Worm (Caenorhabditis elegans) whole organism, midembryonic: ENCODE measurements around the gene C26B9.1.

Source experiments
- T22C8.4 ChIP-seq: fragments of 200-800 bp; sonication (Bioruptor generic); IDR thresholded peaks from 2 replicates; pipeline ENCODE4 v1.3.6; 2022; ENCODE audit warnings: missing genetic modification characterization, missing compliant biosample characterization
- cog-1 ChIP-seq: sonication (generic microtip); optimal IDR thresholded peaks from 2 replicates; lab custom pipeline; 2016; ENCODE audit warnings: missing genetic modification characterization, missing compliant biosample characterization
- flt-1 ChIP-seq: fragments of 200-800 bp; sonication (Bioruptor generic); IDR thresholded peaks from 2 replicates; pipeline ENCODE4 v1.3.6; 2022; ENCODE audit warnings: missing genetic modification characterization, missing compliant biosample characterization
- klf-2 ChIP-seq: fragments of 200-800 bp; sonication (Bioruptor generic); conservative IDR thresholded peaks from 2 replicates; pipeline ENCODE4 v1.3.6; 2022; ENCODE audit warnings: missing genetic modification reagents, missing genetic modification characterization, missing compliant biosample characterization
- med-1 ChIP-seq: sonication (generic microtip); optimal IDR thresholded peaks from 2 replicates; lab custom pipeline; 2017; ENCODE audit warnings: missing genetic modification characterization, mild to moderate bottlenecking, missing compliant biosample characterization, antibody characterized with exemption, missing genetic modification reagents; ENCODE audit not compliant: insufficient read depth
- ref-1 ChIP-seq: fragments of 200-800 bp; sonication (Bioruptor generic); conservative IDR thresholded peaks from 2 replicates; pipeline ENCODE4 v1.3.6; 2022; ENCODE audit warnings: missing genetic modification reagents, missing genetic modification characterization, missing compliant biosample characterization
- tab-1 ChIP-seq: fragments of 200-800 bp; sonication (Bioruptor generic); IDR thresholded peaks from 2 replicates; pipeline ENCODE4 v1.3.6; 2022; ENCODE audit warnings: missing genetic modification characterization, missing compliant biosample characterization
- ztf-23 ChIP-seq: fragments of 200-800 bp; sonication (Bioruptor generic); IDR thresholded peaks from 2 replicates; pipeline ENCODE4 v1.3.6; 2022; ENCODE audit warnings: missing genetic modification reagents, missing genetic modification characterization, missing compliant biosample characterization
- ztf-29 ChIP-seq: fragments of 200-800 bp; sonication (Bioruptor generic); IDR thresholded peaks from 2 replicates; pipeline ENCODE4 v1.3.6; 2022; ENCODE audit warnings: missing genetic modification reagents, missing genetic modification characterization, missing compliant biosample characterization

C26B9.1 gene

ce11 chrX:5330765-5331164 lies 13.6 kb upstream of the C26B9.1 start:
- TF ChIP-seq cog-1 = no peak
- no peak for TF ChIP-seq tab-1 (GFP tag; lab: Robert Waterston, UW)
- no peak for TF ChIP-seq flt-1 (GFP tag; lab: Robert Waterston, UW)
- no peak for TF ChIP-seq klf-2
- no peak for TF ChIP-seq ztf-23 (GFP tag; lab: Robert Waterston, UW)
- TF ChIP-seq ref-1 (GFP tag; lab: Robert Waterston, UW) = no peak
- no peak for TF ChIP-seq T22C8.4 (GFP tag; lab: Robert Waterston, UW)
- no peak for TF ChIP-seq med-1 (GFP tag; lab: Kevin White, UChicago)
- no peak for TF ChIP-seq ztf-29 (GFP tag; lab: Robert Waterston, UW)

ce11 chrX:5335368-5335767 lies 9.0 kb upstream of the C26B9.1 start, which contains the start of gene C26B9.6:
TSS of gene C26B9.6 (minus strand) at chrX:5335468.
- TF ChIP-seq T22C8.4 (GFP tag; lab: Robert Waterston, UW) (no peak), ref-1 (GFP tag; lab: Robert Waterston, UW) (no peak), med-1 (GFP tag; lab: Kevin White, UChicago) (no peak), cog-1 (no peak), ztf-29 (GFP tag; lab: Robert Waterston, UW) (no peak), ztf-23 (GFP tag; lab: Robert Waterston, UW) (no peak), tab-1 (GFP tag; lab: Robert Waterston, UW) (no peak), flt-1 (GFP tag; lab: Robert Waterston, UW) (no peak), klf-2 (no peak)

ce11 chrX:5336498-5336897 lies 7.9 kb upstream of the C26B9.1 start:
- TF ChIP-seq med-1 (GFP tag; lab: Kevin White, UChicago) = no peak
- TF ChIP-seq ref-1 (GFP tag; lab: Robert Waterston, UW) = no peak
- no peak for TF ChIP-seq flt-1 (GFP tag; lab: Robert Waterston, UW)
- TF ChIP-seq ztf-23 (GFP tag; lab: Robert Waterston, UW) = no peak
- peak; percentile 33; the same call in 1 of the 2 replicates for TF ChIP-seq ztf-29 (GFP tag; lab: Robert Waterston, UW)
- no peak for TF ChIP-seq tab-1 (GFP tag; lab: Robert Waterston, UW)
- peak; percentile 76 for TF ChIP-seq cog-1
- no peak for TF ChIP-seq klf-2
- no peak for TF ChIP-seq T22C8.4 (GFP tag; lab: Robert Waterston, UW)

- TF ChIP-seq ztf-29 (GFP tag; lab: Robert Waterston, UW) = no peak
- no peak for TF ChIP-seq flt-1 (GFP tag; lab: Robert Waterston, UW)
- no peak for TF ChIP-seq med-1 (GFP tag; lab: Kevin White, UChicago)
- TF ChIP-seq klf-2 = no peak
- TF ChIP-seq T22C8.4 (GFP tag; lab: Robert Waterston, UW) = no peak
- no peak for TF ChIP-seq cog-1
- TF ChIP-seq ztf-23 (GFP tag; lab: Robert Waterston, UW) = no peak
- TF ChIP-seq ref-1 (GFP tag; lab: Robert Waterston, UW) = no peak
- TF ChIP-seq tab-1 (GFP tag; lab: Robert Waterston, UW) = no peak
Observed at ce11 chrX:5337959-5338358, 6.4 kb upstream of the C26B9.1 start, which contains the start of gene C26B9.3. TSS of gene C26B9.3 (plus strand) at chrX:5338301.

ce11 chrX:5339357-5339756 lies 5.0 kb upstream of the C26B9.1 start:
- TF ChIP-seq ztf-23 (GFP tag; lab: Robert Waterston, UW) (no peak), ref-1 (GFP tag; lab: Robert Waterston, UW) (no peak), ztf-29 (GFP tag; lab: Robert Waterston, UW) (no peak), tab-1 (GFP tag; lab: Robert Waterston, UW) (no peak), med-1 (GFP tag; lab: Kevin White, UChicago) (no peak), flt-1 (GFP tag; lab: Robert Waterston, UW) (no peak), klf-2 (no peak), cog-1 (no peak), T22C8.4 (GFP tag; lab: Robert Waterston, UW) (no peak)

ce11 chrX:5339889-5340288 lies 4.5 kb upstream of the C26B9.1 start, which contains the start of gene C26B9.2:
TSS of gene C26B9.2 (plus strand) at chrX:5340189.
- no peak for TF ChIP-seq ztf-29 (GFP tag; lab: Robert Waterston, UW)

- no peak for TF ChIP-seq ref-1 (GFP tag; lab: Robert Waterston, UW)
- TF ChIP-seq T22C8.4 (GFP tag; lab: Robert Waterston, UW) = no peak
- TF ChIP-seq cog-1 = no peak
- TF ChIP-seq ztf-23 (GFP tag; lab: Robert Waterston, UW) = no peak
- no peak for TF ChIP-seq ztf-29 (GFP tag; lab: Robert Waterston, UW)
Observed at ce11 chrX:5342007-5342406, 2.4 kb upstream of the C26B9.1 start, which contains the start of gene C26B9.7. TSS of gene C26B9.7 (plus strand) at chrX:5342307.

- no peak for TF ChIP-seq cog-1
- TF ChIP-seq T22C8.4 (GFP tag; lab: Robert Waterston, UW) = no peak
- TF ChIP-seq ztf-29 (GFP tag; lab: Robert Waterston, UW) = no peak
- no peak for TF ChIP-seq klf-2
- TF ChIP-seq med-1 (GFP tag; lab: Kevin White, UChicago) = no peak
- TF ChIP-seq ztf-23 (GFP tag; lab: Robert Waterston, UW) = no peak
- TF ChIP-seq flt-1 (GFP tag; lab: Robert Waterston, UW) = no peak
- TF ChIP-seq tab-1 (GFP tag; lab: Robert Waterston, UW) = no peak
- TF ChIP-seq ref-1 (GFP tag; lab: Robert Waterston, UW) = no peak
Observed at ce11 chrX:5346303-5346702, 1.9 kb downstream of the C26B9.1 start.

- no peak for TF ChIP-seq tab-1 (GFP tag; lab: Robert Waterston, UW)
- TF ChIP-seq ref-1 (GFP tag; lab: Robert Waterston, UW) = no peak
- TF ChIP-seq flt-1 (GFP tag; lab: Robert Waterston, UW) = no peak
- no peak for TF ChIP-seq cog-1
- TF ChIP-seq T22C8.4 (GFP tag; lab: Robert Waterston, UW) = no peak
- no peak for TF ChIP-seq klf-2
- no peak for TF ChIP-seq ztf-29 (GFP tag; lab: Robert Waterston, UW)
- TF ChIP-seq ztf-23 (GFP tag; lab: Robert Waterston, UW) = no peak
- no peak for TF ChIP-seq med-1 (GFP tag; lab: Kevin White, UChicago)
Observed at ce11 chrX:5347856-5348255, 3.5 kb downstream of the C26B9.1 start.
